Fruit fly (Drosophila melanogaster) S2 (cell line): ENCODE data around the gene Ugt316A1.

Experiments used
- CG8478 ChIP-seq: fragments of >200 bp; optimal IDR thresholded peaks from 2 replicates; lab custom pipeline; 2018
- CTCF ChIP-seq, 2 experiments: fragments of >200 bp; optimal IDR thresholded peaks; 2 replicates each; lab custom pipeline; 2018

The Ugt316A1 gene

dm6 chr3L:19054266-19054665, 8.3 kb downstream of the Ugt316A1 start:
- TF ChIP-seq CTCF (optimal IDR thresholded peaks at IDR 0.05; lab: Kevin White, UChicago) (peak; percentile 33 to 37), CG8478 (lab: Kevin White, UChicago) (no peak)

- TF ChIP-seq CTCF (optimal IDR thresholded peaks at IDR 0.05; lab: Kevin White, UChicago) (no peak), CG8478 (lab: Kevin White, UChicago) (no peak)
Measured at dm6 chr3L:19053339-19053818, 9.2 kb downstream of the Ugt316A1 start, which contains the start of gene CG43407. TSS of gene CG43407 (minus strand) at chr3L:19053389.

- no peak for TF ChIP-seq CG8478 (lab: Kevin White, UChicago)
- TF ChIP-seq CTCF (optimal IDR thresholded peaks at IDR 0.05; lab: Kevin White, UChicago) = no peak
Measured at dm6 chr3L:19051926-19052325, 10.7 kb downstream of the Ugt316A1 start, which contains the start of gene Acp76A. TSS of gene Acp76A (minus strand) at chr3L:19052026.

- no peak for TF ChIP-seq CTCF (optimal IDR thresholded peaks at IDR 0.05; lab: Kevin White, UChicago)
- TF ChIP-seq CG8478 (lab: Kevin White, UChicago) = no peak
Measured at dm6 chr3L:19049669-19050510, 12.7 kb downstream of the Ugt316A1 start.

- TF ChIP-seq CG8478 (lab: Kevin White, UChicago) (no peak), CTCF (optimal IDR thresholded peaks at IDR 0.05; lab: Kevin White, UChicago) (no peak)
Measured at dm6 chr3L:19048761-19049160, 13.9 kb downstream of the Ugt316A1 start.

- TF ChIP-seq CTCF (optimal IDR thresholded peaks at IDR 0.05; lab: Kevin White, UChicago) (no peak), CG8478 (lab: Kevin White, UChicago) (no peak)
Measured at dm6 chr3L:19048257-19048656, 14.4 kb downstream of the Ugt316A1 start.

dm6 chr3L:19046389-19047042, 16.1 kb downstream of the Ugt316A1 start:
- TF ChIP-seq CG8478 (lab: Kevin White, UChicago) = no peak
- no peak for TF ChIP-seq CTCF (optimal IDR thresholded peaks at IDR 0.05; lab: Kevin White, UChicago)

dm6 chr3L:19045299-19046025, 17.2 kb downstream of the Ugt316A1 start, which contains the start of gene nkd:
TSS of gene nkd (minus strand) at chr3L:19045449.
- TF ChIP-seq CG8478 (lab: Kevin White, UChicago) = no peak
- no peak for TF ChIP-seq CTCF (optimal IDR thresholded peaks at IDR 0.05; lab: Kevin White, UChicago)

- TF ChIP-seq CTCF (optimal IDR thresholded peaks at IDR 0.05; lab: Kevin White, UChicago) = no peak
- no peak for TF ChIP-seq CG8478 (lab: Kevin White, UChicago)
Measured at dm6 chr3L:19044589-19045298, 17.9 kb downstream of the Ugt316A1 start.

dm6 chr3L:19043464-19044034, 19.1 kb downstream of the Ugt316A1 start:
- TF ChIP-seq CTCF (optimal IDR thresholded peaks at IDR 0.05; lab: Kevin White, UChicago) (no peak), CG8478 (lab: Kevin White, UChicago) (no peak)

- TF ChIP-seq CTCF (optimal IDR thresholded peaks at IDR 0.05; lab: Kevin White, UChicago) (no peak), CG8478 (lab: Kevin White, UChicago) (no peak)
Measured at dm6 chr3L:19042501-19042900, 20.1 kb downstream of the Ugt316A1 start.

dm6 chr3L:19041665-19042385, 20.8 kb downstream of the Ugt316A1 start:
- no peak for TF ChIP-seq CTCF (optimal IDR thresholded peaks at IDR 0.05; lab: Kevin White, UChicago)
- no peak for TF ChIP-seq CG8478 (lab: Kevin White, UChicago)

- no peak for TF ChIP-seq CG8478 (lab: Kevin White, UChicago)
- no peak for TF ChIP-seq CTCF (optimal IDR thresholded peaks at IDR 0.05; lab: Kevin White, UChicago)
Measured at dm6 chr3L:19041161-19041560, 21.5 kb downstream of the Ugt316A1 start.
